Worm (Caenorhabditis elegans) whole organism, L1 larva: ENCODE results near the gene hum-2.

Source experiments
- blmp-1 ChIP-seq: fragments of 150-350 bp; optimal IDR thresholded peaks from 2 replicates; lab custom pipeline; 2014; ENCODE audit warnings: missing biosample characterization, missing genetic modification characterization
- efl-1 ChIP-seq, 4 experiments: fragments of 150-350 bp; optimal IDR thresholded peaks in 3 of 4; peaks in 1 of 4; 1 replicate in 1 of 4; 2 replicates in 3 of 4; lab custom pipeline; 2014; ENCODE audit warnings: missing biosample characterization in 2 of 4, missing genetic modification characterization in 2 of 4, missing genetic modification reagents in 2 of 4
- elt-3 ChIP-seq, 6 experiments: fragments of 150-350 bp in 1 of 6; sonication (generic microtip); optimal IDR thresholded peaks; 2 replicates each; lab custom pipeline; 2017 to 2018; ENCODE audit warnings: missing biosample characterization in 6 of 6, missing genetic modification characterization in 6 of 6, inconsistent platforms in 1 of 6
- hlh-17 ChIP-seq: fragments of 200-800 bp; sonication (Bioruptor generic); optimal IDR thresholded peaks from 2 replicates; lab custom pipeline; 2018; ENCODE audit warnings: missing genetic modification characterization, mild to moderate bottlenecking, missing compliant biosample characterization, moderate library complexity, borderline replicate concordance
- lin-39 ChIP-seq: fragments of 150-350 bp; optimal IDR thresholded peaks from 2 replicates; lab custom pipeline; 2014; ENCODE audit warnings: missing biosample characterization, missing genetic modification reagents, missing genetic modification characterization
- nhr-237 ChIP-seq: fragments of 150-350 bp; optimal IDR thresholded peaks from 2 replicates; lab custom pipeline; 2014; ENCODE audit warnings: missing biosample characterization, missing genetic modification characterization
- pqm-1 ChIP-seq: sonication (generic microtip); optimal IDR thresholded peaks from 3 replicates; lab custom pipeline; 2017; ENCODE audit warnings: missing biosample characterization, missing genetic modification characterization
- skn-1 ChIP-seq: fragments of 150-350 bp; optimal IDR thresholded peaks from 2 replicates; lab custom pipeline; 2014; ENCODE audit warnings: missing biosample characterization, missing genetic modification characterization
- tbx-2 ChIP-seq: sonication (generic microtip); optimal IDR thresholded peaks from 2 replicates; lab custom pipeline; 2016; ENCODE audit warnings: missing genetic modification characterization, missing compliant biosample characterization

DNA sequence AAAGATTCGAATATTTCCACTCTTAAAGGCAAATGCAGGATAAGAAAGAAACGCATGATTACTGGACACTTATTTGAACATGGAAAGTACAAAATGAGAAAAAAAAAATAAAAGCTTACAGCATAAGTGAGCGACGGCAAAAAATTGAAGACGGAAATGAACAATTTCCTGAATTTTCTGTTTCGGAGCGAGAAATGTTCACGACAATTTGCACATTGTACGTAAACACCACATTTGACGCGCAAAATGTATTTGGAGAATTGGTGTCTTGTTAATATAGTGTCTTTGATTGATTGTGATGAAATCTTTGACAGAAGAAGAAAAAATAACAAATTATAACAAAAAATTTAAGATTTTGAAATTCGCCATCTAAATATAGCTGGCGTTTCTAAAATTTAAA, 39.6 kb downstream of the hum-2 start, which contains the start of gene F36D4.5:
- TF ChIP-seq pqm-1 (tag; lab: Kevin White, UChicago): no peak
- TF ChIP-seq nhr-237 (tag; lab: Kevin White, UChicago): no peak
- no peak for TF ChIP-seq lin-39 (tag; lab: Kevin White, UChicago)
- TF ChIP-seq elt-3 (tag; optimal IDR thresholded peaks at IDR 0.05; lab: Kevin White, UChicago): no peak
- peak; percentile 0 for TF ChIP-seq skn-1
- peak; percentile 41 for TF ChIP-seq tbx-2 (tag; lab: Kevin White, UChicago)
- peak; percentile 16 to 50 for TF ChIP-seq efl-1 (optimal IDR thresholded peaks at IDR 0.05; lab: Kevin White, UChicago)
- peak; percentile 31 to 76 for TF ChIP-seq efl-1 (GFP tag; optimal IDR thresholded peaks at IDR 0.05 in 1 of 2; lab: Kevin White, UChicago)
- TF ChIP-seq hlh-17 (GFP tag; lab: Kevin White, UChicago): no peak
- TF ChIP-seq blmp-1: peak; percentile 39
